Worm (Caenorhabditis elegans) whole organism, midembryonic: ENCODE results near the gene F52H2.1.

ENCODE experiments used
- ztf-23 ChIP-seq: fragments of 200-800 bp; sonication (Bioruptor generic); IDR thresholded peaks from 2 replicates; pipeline ENCODE4 v1.3.6; 2022; ENCODE audit warnings: missing genetic modification reagents, missing genetic modification characterization, missing compliant biosample characterization

The F52H2.1 gene

ce11 chrX:2626153-2626552 is 53.3 kb downstream of the F52H2.1 start:
- TF ChIP-seq ztf-23 (GFP tag; lab: Robert Waterston, UW) = no peak
